Worm (Caenorhabditis elegans): ENCODE measurements around the gene K09F5.1.

The K09F5.1 gene

DNA sequence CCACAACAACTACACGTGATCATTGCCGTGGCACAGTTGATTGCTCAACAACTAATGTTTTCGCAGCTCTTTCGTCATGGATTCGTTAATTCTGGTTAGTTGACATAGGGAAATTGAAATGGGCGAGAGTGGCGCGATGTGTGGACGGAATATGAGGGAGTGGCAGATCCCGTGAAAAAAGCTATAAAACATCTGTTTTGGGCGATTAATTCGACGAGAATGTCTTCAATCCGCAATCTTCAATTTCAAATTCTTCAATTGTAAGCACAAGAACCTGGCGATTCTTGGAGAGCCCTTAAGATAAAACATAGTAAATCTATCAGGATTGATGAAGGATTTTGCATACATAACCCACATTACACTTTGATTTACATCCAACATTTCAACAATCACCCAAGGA, 18.9 kb upstream of the K09F5.1 start:
- TF ChIP-seq unc-62 (GFP tag; optimal IDR thresholded peaks at IDR 0.05 in 1 of 2), result peak in 1 of 2 experiments; percentile 72
- TF ChIP-seq unc-62 (tag; optimal IDR thresholded peaks at IDR 0.05), result no peak
- TF ChIP-seq aha-1 (tag), result peak; percentile 46
- no peak for TF ChIP-seq madf-5 (GFP tag; IDR thresholded peaks at IDR 0.05)

- TF ChIP-seq F26F4.8 (GFP tag; conservative IDR thresholded peaks at IDR 0.05) (no peak), dmd-6 (GFP tag; IDR thresholded peaks at IDR 0.05) (no peak), lin-1 (GFP tag; IDR thresholded peaks at IDR 0.05) (no peak), aha-1 (tag) (peak; percentile 72), ceh-44 (GFP tag; IDR thresholded peaks at IDR 0.05) (no peak), unc-62 (GFP tag; optimal IDR thresholded peaks at IDR 0.05 in 1 of 2) (peak in 1 of 2 experiments; percentile 94), unc-62 (tag; optimal IDR thresholded peaks at IDR 0.05) (no peak), fos-1 (tag; optimal IDR thresholded peaks at IDR 0.05) (no peak), nhr-48 (tag; optimal IDR thresholded peaks at IDR 0.05) (no peak)
Measured at ce11 chrX:7724099-7724498, 15.4 kb upstream of the K09F5.1 start.

DNA sequence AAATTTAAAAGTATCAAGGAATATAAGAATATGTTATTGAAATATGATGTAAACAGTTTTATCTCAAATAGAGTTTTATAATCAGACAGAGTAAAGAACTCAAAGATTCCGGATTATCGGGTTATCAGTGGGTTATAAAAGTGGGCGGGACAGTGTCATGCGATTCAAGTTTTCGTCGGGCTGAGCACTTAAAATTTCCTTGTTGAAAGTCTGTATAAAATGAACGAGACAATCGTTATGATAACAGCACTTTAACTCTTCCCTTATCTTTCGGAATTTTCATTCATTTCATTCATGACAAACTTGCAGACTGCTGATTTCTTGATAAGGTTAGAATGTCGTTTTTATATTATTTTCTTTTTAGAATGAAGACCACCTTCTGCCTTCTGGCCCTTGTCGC, 13.8 kb upstream of the K09F5.1 start, which contains the start of gene spp-14:
Gene spp-14, plus strand, starts transcription at position 365 of the 400 bp plus-strand sequence.
- TF ChIP-seq ceh-32 (tag; optimal IDR thresholded peaks at IDR 0.05; ENCODE audit: poor library complexity) (no peak), php-3 (GFP tag; IDR thresholded peaks at IDR 0.05) (peak; percentile 89), T26A8.4 (GFP tag; IDR thresholded peaks at IDR 0.05) (no peak), nhr-48 (tag; optimal IDR thresholded peaks at IDR 0.05) (peak; percentile 69), fos-1 (tag; optimal IDR thresholded peaks at IDR 0.05) (no peak), dpl-1 (GFP tag; optimal IDR thresholded peaks at IDR 0.05) (no peak), zip-11 (GFP tag; IDR thresholded peaks at IDR 0.05) (no peak), ctbp-1 (GFP tag; IDR thresholded peaks at IDR 0.05) (no peak), mxl-3 (GFP tag; optimal IDR thresholded peaks at IDR 0.05) (no peak), tag-97 (GFP tag; IDR thresholded peaks at IDR 0.05) (no peak), nhr-102 (tag; optimal IDR thresholded peaks at IDR 0.05) (peak; percentile 28), lin-1 (GFP tag; IDR thresholded peaks at IDR 0.05) (0 out of 2 replicates have a peak, but pooled peaks have one; percentile 38), unc-39 (tag; optimal IDR thresholded peaks at IDR 0.05) (no peak), pqm-1 (tag; optimal IDR thresholded peaks at IDR 0.05) (peak; percentile 85), daf-12 (tag; optimal IDR thresholded peaks at IDR 0.05) (no peak), unc-62 (GFP tag; optimal IDR thresholded peaks at IDR 0.05 in 1 of 2) (peak in 1 of 2 experiments; percentile 55), unc-62 (tag; optimal IDR thresholded peaks at IDR 0.05) (no peak), jun-1 (tag; optimal IDR thresholded peaks at IDR 0.05) (no peak), nhr-28 (tag; optimal IDR thresholded peaks at IDR 0.05) (peak; percentile 48), dmd-6 (GFP tag; IDR thresholded peaks at IDR 0.05) (peak; percentile 79), dve-1 (tag; optimal IDR thresholded peaks at IDR 0.05; ENCODE audit: insufficient read depth) (peak; percentile 96), spr-3 (GFP tag; optimal IDR thresholded peaks at IDR 0.05) (no peak), nhr-25 (tag; optimal IDR thresholded peaks at IDR 0.05; ENCODE audit: borderline replicate concordance, insufficient read depth) (no peak), tra-1 (GFP tag; IDR thresholded peaks at IDR 0.05) (0 out of 2 replicates have a peak, but pooled peaks have one; percentile 23), ceh-28 (tag; optimal IDR thresholded peaks at IDR 0.05) (no peak), hlh-30 (tag; optimal IDR thresholded peaks at IDR 0.05; ENCODE audit: insufficient read depth) (peak; percentile 42), duxl-1 (tag; optimal IDR thresholded peaks at IDR 0.05; ENCODE audit: poor library complexity) (no peak), lin-13 (GFP tag; optimal IDR thresholded peaks at IDR 0.05) (no peak), cey-2 (tag; optimal IDR thresholded peaks at IDR 0.05; ENCODE audit: borderline replicate concordance, insufficient read depth) (no peak), nhr-77 (tag; optimal IDR thresholded peaks at IDR 0.05) (peak; percentile 55), gei-8 (GFP tag; optimal IDR thresholded peaks at IDR 0.05) (no peak), lin-29 (GFP tag; IDR thresholded peaks at IDR 0.05) (no peak), snpc-4 (tag; optimal IDR thresholded peaks at IDR 0.05) (no peak), daf-16 (GFP tag; optimal IDR thresholded peaks at IDR 0.05) (peak in 1 of 2 experiments; percentile 55), daf-16 (tag; optimal IDR thresholded peaks at IDR 0.05) (peak; percentile 94), hlh-11 (tag; optimal IDR thresholded peaks at IDR 0.05) (peak; percentile 81), mdl-1 (tag; optimal IDR thresholded peaks at IDR 0.05) (no peak), mes-2 (tag; optimal IDR thresholded peaks at IDR 0.05; ENCODE audit: poor library complexity, severe bottlenecking) (peak; percentile 27), lin-38 (GFP tag; IDR thresholded peaks at IDR 0.05) (no peak)

All from whole organism, L4 larva.